Fruit fly (Drosophila melanogaster): ENCODE data around the gene CG17224.
A peak's percentile ranks its signal among the peaks of the same experiment; 100 is the strongest.

Gene CG17224

DNA sequence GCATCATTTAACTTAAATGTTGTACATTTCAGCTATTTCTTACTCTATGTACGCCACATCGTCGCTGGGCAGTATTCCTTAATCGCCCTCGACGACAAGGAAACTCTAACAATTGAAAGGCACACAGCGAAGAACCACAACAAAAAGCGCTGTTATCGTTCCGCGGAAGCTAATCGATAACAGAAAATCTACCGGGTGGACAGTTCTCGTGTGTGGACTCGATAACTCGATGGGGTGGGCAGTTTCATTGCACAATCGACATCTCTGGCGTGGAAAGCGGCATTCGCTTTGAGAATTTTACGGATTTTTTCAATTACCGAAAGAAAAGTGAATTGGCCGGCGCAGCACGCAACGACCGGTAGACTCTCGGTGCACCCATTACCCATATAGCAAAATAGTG is 4.9 kb upstream of the CG17224 start, which contains the start of the genes alpha4GT1 and Prp40:
TSS of gene alpha4GT1 (minus strand) at position 156 of the 400 bp plus-strand sequence.
TSS of gene Prp40 (plus strand) at position 241 of the 400 bp plus-strand sequence.
- no peak for TF ChIP-seq fru (GFP tag; optimal IDR thresholded peaks at IDR 0.05)
- TF ChIP-seq Myc (optimal IDR thresholded peaks at IDR 0.05), result peak; percentile 22
- TF ChIP-seq Rel (GFP tag; optimal IDR thresholded peaks at IDR 0.05), result no peak
- TF ChIP-seq Rel (tag; optimal IDR thresholded peaks at IDR 0.05), result peak; percentile 52

DNA sequence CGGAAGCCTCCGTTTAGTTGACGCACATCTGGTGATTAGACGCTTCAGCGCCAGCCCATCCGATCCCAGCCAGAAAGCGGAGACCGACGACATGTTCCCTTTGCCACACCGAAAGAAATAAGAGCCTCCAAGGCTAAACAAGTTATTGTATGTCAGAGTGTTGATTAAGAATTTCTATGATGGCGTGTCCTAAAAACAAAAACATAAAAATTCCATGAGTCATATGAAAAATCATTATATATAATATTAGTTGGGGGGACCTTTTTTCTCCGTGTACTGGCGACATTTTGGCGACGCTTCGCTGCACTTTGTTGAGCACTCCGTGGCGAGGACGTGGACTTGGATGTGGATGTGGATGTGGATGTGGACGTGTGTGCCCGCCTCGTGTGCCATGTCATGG is 5.3 kb downstream of the CG17224 start:
- TF ChIP-seq rgr (GFP tag; optimal IDR thresholded peaks at IDR 0.05) (peak; percentile 41), GATAd (GFP tag; optimal IDR thresholded peaks at IDR 0.05) (no peak), pan (optimal IDR thresholded peaks at IDR 0.05) (no peak), Hnf4 (GFP tag; optimal IDR thresholded peaks at IDR 0.05) (no peak), sv (GFP tag; optimal IDR thresholded peaks at IDR 0.05) (peak; percentile 30), Hr78 (GFP tag; optimal IDR thresholded peaks at IDR 0.05) (no peak), lola (GFP tag; optimal IDR thresholded peaks at IDR 0.05) (no peak), tai (GFP tag; optimal IDR thresholded peaks at IDR 0.05) (no peak), Dif (GFP tag; optimal IDR thresholded peaks at IDR 0.05; ENCODE audit: partially characterized antibody) (no peak), h (GFP tag; optimal IDR thresholded peaks at IDR 0.05) (peak; percentile 49), CG9705 (GFP tag; optimal IDR thresholded peaks at IDR 0.05) (no peak), br (GFP tag; optimal IDR thresholded peaks at IDR 0.05) (peak; percentile 20), sage (GFP tag; optimal IDR thresholded peaks at IDR 0.05) (no peak), dl (GFP tag; optimal IDR thresholded peaks at IDR 0.05; ENCODE audit: insufficient read depth in 1 of 2, partially characterized antibody in 2 of 2) (no peak), ey (GFP tag; optimal IDR thresholded peaks at IDR 0.05) (peak; percentile 21), foxo (GFP tag; optimal IDR thresholded peaks at IDR 0.05) (peak in 1 of 2 experiments; percentile 40), CG32264 (GFP tag; optimal IDR thresholded peaks at IDR 0.05) (no peak), HLH106 (tag; optimal IDR thresholded peaks at IDR 0.05) (peak; percentile 16), Jra (GFP tag; optimal IDR thresholded peaks at IDR 0.05) (no peak), OdsH (GFP tag; optimal IDR thresholded peaks at IDR 0.05) (peak; percentile 22), N (GFP tag; optimal IDR thresholded peaks at IDR 0.05) (no peak)

DNA sequence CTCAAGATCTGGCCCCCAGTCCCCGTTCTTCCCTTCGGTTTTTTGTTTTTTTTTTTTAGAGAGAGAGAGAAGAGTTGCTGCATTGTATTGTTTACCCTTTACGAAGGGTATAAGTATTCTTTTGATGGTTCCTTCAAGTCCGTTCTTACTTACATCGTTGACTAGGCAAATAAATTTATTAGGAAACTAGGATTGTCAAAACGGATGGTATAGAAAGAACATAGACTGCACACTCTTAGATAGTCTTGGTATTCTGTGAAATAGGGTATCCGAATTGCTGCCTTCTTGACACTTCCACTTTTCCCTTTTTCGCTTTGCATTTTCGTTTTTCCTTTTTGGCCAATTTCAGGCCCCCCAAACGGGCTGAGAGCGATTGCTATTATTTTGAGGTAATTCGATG is 6.6 kb downstream of the CG17224 start:
- TF ChIP-seq Dif (GFP tag; optimal IDR thresholded peaks at IDR 0.05; ENCODE audit: partially characterized antibody) (no peak), Hr83 (GFP tag; optimal IDR thresholded peaks at IDR 0.05; ENCODE audit: poor library complexity, severe bottlenecking) (no peak), psq (GFP tag; optimal IDR thresholded peaks at IDR 0.05) (peak; percentile 68), usp (GFP tag; optimal IDR thresholded peaks at IDR 0.05) (no peak), OdsH (GFP tag; optimal IDR thresholded peaks at IDR 0.05) (peak; percentile 69), foxo (GFP tag; optimal IDR thresholded peaks at IDR 0.05) (peak in 1 of 2 experiments; percentile 67), dsf (GFP tag; optimal IDR thresholded peaks at IDR 0.05; ENCODE audit: borderline replicate concordance) (no peak), lola (GFP tag; optimal IDR thresholded peaks at IDR 0.05) (no peak), pan (optimal IDR thresholded peaks at IDR 0.05) (no peak), fru (GFP tag; optimal IDR thresholded peaks at IDR 0.05) (peak; percentile 80), jim (GFP tag; optimal IDR thresholded peaks at IDR 0.05) (peak; percentile 42), sage (GFP tag; optimal IDR thresholded peaks at IDR 0.05) (no peak), rgr (GFP tag; optimal IDR thresholded peaks at IDR 0.05) (peak; percentile 71), woc (GFP tag; optimal IDR thresholded peaks at IDR 0.05) (peak; percentile 61), N (GFP tag; optimal IDR thresholded peaks at IDR 0.05) (no peak), dmrt93B (GFP tag; optimal IDR thresholded peaks at IDR 0.05) (peak; percentile 38), brk (GFP tag; optimal IDR thresholded peaks at IDR 0.05) (no peak), CG9705 (GFP tag; optimal IDR thresholded peaks at IDR 0.05) (no peak), Jra (GFP tag; optimal IDR thresholded peaks at IDR 0.05) (no peak), CrebA (GFP tag; optimal IDR thresholded peaks at IDR 0.05; ENCODE audit: borderline replicate concordance) (no peak), Dfd (GFP tag; optimal IDR thresholded peaks at IDR 0.05) (no peak), h (GFP tag; optimal IDR thresholded peaks at IDR 0.05) (peak; percentile 74), Abd-B (GFP tag; optimal IDR thresholded peaks at IDR 0.05) (no peak), Mio (GFP tag; optimal IDR thresholded peaks at IDR 0.05) (no peak), br (GFP tag; optimal IDR thresholded peaks at IDR 0.05) (peak; percentile 78), dl (GFP tag; optimal IDR thresholded peaks at IDR 0.05; ENCODE audit: insufficient read depth in 1 of 2, partially characterized antibody in 2 of 2) (no peak), HLH106 (tag; optimal IDR thresholded peaks at IDR 0.05) (peak; percentile 69), Rel (GFP tag; optimal IDR thresholded peaks at IDR 0.05) (no peak), Rel (tag; optimal IDR thresholded peaks at IDR 0.05) (no peak), tai (GFP tag; optimal IDR thresholded peaks at IDR 0.05) (no peak), Myc (optimal IDR thresholded peaks at IDR 0.05) (no peak), Hnf4 (GFP tag; optimal IDR thresholded peaks at IDR 0.05) (no peak), GATAd (GFP tag; optimal IDR thresholded peaks at IDR 0.05) (no peak), Hr78 (GFP tag; optimal IDR thresholded peaks at IDR 0.05) (no peak), Sp1 (GFP tag; optimal IDR thresholded peaks at IDR 0.05) (peak; percentile 68), sv (GFP tag; optimal IDR thresholded peaks at IDR 0.05) (no peak), CG32264 (GFP tag; optimal IDR thresholded peaks at IDR 0.05) (peak; percentile 46), Vsx2 (GFP tag; optimal IDR thresholded peaks at IDR 0.05; ENCODE audit: partially characterized antibody) (no peak), ey (GFP tag; optimal IDR thresholded peaks at IDR 0.05) (peak; percentile 66)

Measured in whole organism, wandering third instar larva.